Worm (Caenorhabditis elegans): ENCODE data around the gene K06H6.2.

DNA sequence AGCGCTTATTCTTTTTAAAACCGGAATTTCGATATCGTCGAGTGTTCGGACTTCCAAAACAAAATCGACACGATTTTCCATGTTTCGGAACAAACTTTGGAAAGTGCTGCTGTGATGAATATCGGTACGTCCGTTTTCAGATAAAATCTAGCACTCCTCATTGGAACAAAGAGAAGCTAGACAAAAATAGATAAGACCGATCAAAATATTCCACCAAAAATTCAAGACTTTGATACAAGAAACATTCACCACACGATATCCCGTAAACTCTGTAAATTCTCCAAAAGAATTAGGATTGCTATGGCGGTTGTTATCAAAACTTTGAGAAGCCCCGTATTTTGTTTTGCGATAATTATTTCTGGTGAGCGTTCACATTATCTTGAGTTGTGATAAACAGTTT lies 42.4 kb upstream of the K06H6.2 start, which contains the start of gene C14C6.3:
- TF ChIP-seq lin-15B (tag; optimal IDR thresholded peaks at IDR 0.05) (no peak), nhr-48 (tag; optimal IDR thresholded peaks at IDR 0.05) (no peak), egl-27 (tag; optimal IDR thresholded peaks at IDR 0.05) (no peak), fkh-10 (GFP tag; optimal IDR thresholded peaks at IDR 0.05) (no peak), R02D3.7 (tag; optimal IDR thresholded peaks at IDR 0.05) (no peak), nhr-237 (tag; optimal IDR thresholded peaks at IDR 0.05) (no peak), mdt-29 (GFP tag; IDR thresholded peaks at IDR 0.05) (no peak), skn-1 (tag; optimal IDR thresholded peaks at IDR 0.05) (no peak), lin-39 (tag; optimal IDR thresholded peaks at IDR 0.05) (no peak)

Measured in whole organism, L4 larva.